Fruit fly (Drosophila melanogaster) whole organism, prepupa: ENCODE measurements around the gene Naa30A.

Experiments
- CG15336 ChIP-seq: fragments of 200-800 bp; sonication (Bioruptor generic); IDR thresholded peaks from 2 replicates; pipeline ENCODE4 v1.3.6; 2022; ENCODE audit warnings: missing biosample characterization, missing genetic modification characterization
- CG6792 ChIP-seq: fragments of 200-800 bp; sonication (Bioruptor generic); optimal IDR thresholded peaks from 3 replicates; lab custom pipeline; 2016; ENCODE audit warnings: missing biosample characterization, missing genetic modification characterization
- CG8632 ChIP-seq: fragments of 200-800 bp; sonication (Bioruptor generic); optimal IDR thresholded peaks from 3 replicates; lab custom pipeline; 2016; ENCODE audit warnings: missing biosample characterization, missing genetic modification characterization
- Eip93F ChIP-seq: fragments of 200-800 bp; sonication (Bioruptor generic); optimal IDR thresholded peaks from 2 replicates; lab custom pipeline; 2016; ENCODE audit warnings: missing biosample characterization, mild to moderate bottlenecking, missing genetic modification characterization
- Ets21C ChIP-seq: fragments of 200-800 bp; sonication (Bioruptor generic); optimal IDR thresholded peaks from 3 replicates; lab custom pipeline; 2016; ENCODE audit warnings: missing biosample characterization, missing genetic modification characterization
- Gug ChIP-seq: fragments of 200-800 bp; sonication (Bioruptor generic); IDR thresholded peaks from 2 replicates; pipeline ENCODE4 v1.3.6; 2022; ENCODE audit warnings: missing biosample characterization, missing genetic modification characterization
- Hr39 ChIP-seq: fragments of 200-800 bp; sonication (Bioruptor generic); optimal IDR thresholded peaks from 2 replicates; lab custom pipeline; 2016; ENCODE audit warnings: missing biosample characterization, missing genetic modification characterization
- Sox14 ChIP-seq: fragments of 200-800 bp; sonication (Bioruptor generic); optimal IDR thresholded peaks from 3 replicates; lab custom pipeline; 2016; ENCODE audit warnings: missing biosample characterization, missing genetic modification characterization
- Sox15 ChIP-seq: fragments of 200-800 bp; sonication (Bioruptor generic); optimal IDR thresholded peaks from 3 replicates; lab custom pipeline; 2016; ENCODE audit warnings: missing biosample characterization, missing genetic modification characterization
- achi ChIP-seq: fragments of 200-800 bp; sonication (Bioruptor generic); optimal IDR thresholded peaks from 3 replicates; lab custom pipeline; 2016; ENCODE audit warnings: missing biosample characterization, missing genetic modification characterization
- dsx ChIP-seq: fragments of 200-800 bp; optimal IDR thresholded peaks from 3 replicates; lab custom pipeline; 2019; ENCODE audit warnings: missing biosample characterization, mild to moderate bottlenecking, missing genetic modification characterization, moderate library complexity; ENCODE audit not compliant: poor library complexity, severe bottlenecking
- esn ChIP-seq: fragments of 200-800 bp; sonication (Bioruptor generic); optimal IDR thresholded peaks from 2 replicates; lab custom pipeline; 2016; ENCODE audit warnings: missing biosample characterization, mild to moderate bottlenecking, missing genetic modification characterization, moderate library complexity
- topi ChIP-seq: fragments of 200-800 bp; sonication (Bioruptor generic); optimal IDR thresholded peaks from 3 replicates; lab custom pipeline; 2016; ENCODE audit warnings: missing biosample characterization, missing genetic modification characterization

dm6 chrX:1372667-1373066 is 30.8 kb downstream of the Naa30A start:
- TF ChIP-seq Eip93F (GFP tag; lab: Kevin White, UChicago) (no peak), Ets21C (GFP tag; lab: Kevin White, UChicago) (no peak), Gug (GFP tag; lab: Robert Waterston, UW) (no peak), Sox14 (GFP tag; lab: Kevin White, UChicago) (no peak), esn (GFP tag; lab: Kevin White, UChicago) (no peak), Hr39 (GFP tag; lab: Kevin White, UChicago) (no peak), Sox15 (GFP tag; lab: Kevin White, UChicago) (no peak), dsx (GFP tag; lab: Kevin White, UChicago) (no peak), CG8632 (GFP tag; lab: Kevin White, UChicago) (no peak), topi (no peak), achi (GFP tag; lab: Kevin White, UChicago) (no peak), CG6792 (GFP tag; lab: Kevin White, UChicago) (no peak), CG15336 (GFP tag; lab: Robert Waterston, UW) (no peak)
